Fruit fly (Drosophila melanogaster) whole organism, prepupa: ENCODE results near the gene CG15824.

Source experiments
- Blimp-1 ChIP-seq: fragments of 200-800 bp; sonication (Bioruptor generic); optimal IDR thresholded peaks from 3 replicates; lab custom pipeline; 2017; ENCODE audit warnings: missing biosample characterization, missing genetic modification characterization, mild to moderate bottlenecking, moderate library complexity, missing genetic modification reagents
- CG10669 ChIP-seq: fragments of 200-800 bp; sonication (Bioruptor generic); optimal IDR thresholded peaks from 3 replicates; lab custom pipeline; 2018; ENCODE audit warnings: missing biosample characterization, mild to moderate bottlenecking, missing genetic modification characterization, moderate library complexity
- CG11294 ChIP-seq: fragments of 200-800 bp; sonication (Bioruptor generic); IDR thresholded peaks from 2 replicates; pipeline ENCODE4 v1.3.6; 2022; ENCODE audit warnings: missing biosample characterization, missing genetic modification characterization
- CG11762 ChIP-seq: fragments of 200-800 bp; sonication (Bioruptor generic); optimal IDR thresholded peaks from 3 replicates; lab custom pipeline; 2016; ENCODE audit warnings: missing biosample characterization, missing genetic modification characterization; ENCODE audit not compliant: insufficient read depth
- CG15336 ChIP-seq: fragments of 200-800 bp; sonication (Bioruptor generic); IDR thresholded peaks from 2 replicates; pipeline ENCODE4 v1.3.6; 2022; ENCODE audit warnings: missing biosample characterization, missing genetic modification characterization
- CG1621 ChIP-seq: fragments of 200-800 bp; sonication (Bioruptor generic); optimal IDR thresholded peaks from 3 replicates; lab custom pipeline; 2018; ENCODE audit warnings: missing biosample characterization, mild to moderate bottlenecking, missing genetic modification characterization
- CG16779 ChIP-seq: fragments of 200-800 bp; sonication (Bioruptor generic); optimal IDR thresholded peaks from 3 replicates; lab custom pipeline; 2017; ENCODE audit warnings: missing biosample characterization, mild to moderate bottlenecking, missing genetic modification characterization
- CG31627 ChIP-seq: fragments of 200-800 bp; sonication (Bioruptor generic); optimal IDR thresholded peaks from 3 replicates; lab custom pipeline; 2016; ENCODE audit warnings: missing biosample characterization, missing genetic modification characterization
- CG32006 ChIP-seq: fragments of 200-800 bp; sonication (Bioruptor generic); optimal IDR thresholded peaks from 3 replicates; lab custom pipeline; 2017; ENCODE audit warnings: missing biosample characterization, mild to moderate bottlenecking, missing genetic modification characterization
- CG34406 ChIP-seq: fragments of 200-800 bp; sonication (Bioruptor generic); optimal IDR thresholded peaks from 3 replicates; lab custom pipeline; 2016; ENCODE audit warnings: missing biosample characterization, missing genetic modification characterization
- CG3919 ChIP-seq: fragments of 200-800 bp; sonication (Bioruptor generic); optimal IDR thresholded peaks from 3 replicates; lab custom pipeline; 2016; ENCODE audit warnings: missing biosample characterization, missing genetic modification characterization
- CG6163 ChIP-seq: fragments of 200-800 bp; sonication (Bioruptor generic); IDR thresholded peaks from 3 replicates; pipeline ENCODE4 v1.3.6; 2022; ENCODE audit warnings: missing biosample characterization, missing genetic modification characterization
- CG6276 ChIP-seq: fragments of 200-800 bp; sonication (Bioruptor generic); optimal IDR thresholded peaks from 2 replicates; lab custom pipeline; 2017; ENCODE audit warnings: missing biosample characterization, mild to moderate bottlenecking, missing genetic modification characterization
- CG6792 ChIP-seq: fragments of 200-800 bp; sonication (Bioruptor generic); optimal IDR thresholded peaks from 3 replicates; lab custom pipeline; 2016; ENCODE audit warnings: missing biosample characterization, missing genetic modification characterization
- CG6808 ChIP-seq: fragments of 200-800 bp; sonication (Bioruptor generic); optimal IDR thresholded peaks from 3 replicates; lab custom pipeline; 2017; ENCODE audit warnings: missing biosample characterization, missing genetic modification characterization, mild to moderate bottlenecking, moderate library complexity, missing genetic modification reagents
- CG6854 ChIP-seq: fragments of 200-800 bp; sonication (Bioruptor generic); optimal IDR thresholded peaks from 2 replicates; lab custom pipeline; 2017; ENCODE audit warnings: missing biosample characterization, mild to moderate bottlenecking, missing genetic modification characterization
- CG8319 ChIP-seq: fragments of 200-800 bp; sonication (Bioruptor generic); optimal IDR thresholded peaks from 3 replicates; lab custom pipeline; 2016; ENCODE audit warnings: missing biosample characterization, missing genetic modification characterization
- CG8632 ChIP-seq: fragments of 200-800 bp; sonication (Bioruptor generic); optimal IDR thresholded peaks from 3 replicates; lab custom pipeline; 2016; ENCODE audit warnings: missing biosample characterization, missing genetic modification characterization
- Eip78C ChIP-seq: fragments of 200-800 bp; sonication (Bioruptor generic); peaks from one replicate; lab custom pipeline; 2016; ENCODE audit warnings: missing biosample characterization, missing genetic modification characterization
- Eip93F ChIP-seq: fragments of 200-800 bp; sonication (Bioruptor generic); optimal IDR thresholded peaks from 2 replicates; lab custom pipeline; 2016; ENCODE audit warnings: missing biosample characterization, mild to moderate bottlenecking, missing genetic modification characterization
- Ets96B ChIP-seq: fragments of 200-800 bp; optimal IDR thresholded peaks from 2 replicates; lab custom pipeline; 2019; ENCODE audit warnings: missing biosample characterization, mild to moderate bottlenecking, missing genetic modification characterization, moderate library complexity
- Gug ChIP-seq: fragments of 200-800 bp; sonication (Bioruptor generic); IDR thresholded peaks from 2 replicates; pipeline ENCODE4 v1.3.6; 2022; ENCODE audit warnings: missing biosample characterization, missing genetic modification characterization
- Hr39 ChIP-seq: fragments of 200-800 bp; sonication (Bioruptor generic); optimal IDR thresholded peaks from 2 replicates; lab custom pipeline; 2016; ENCODE audit warnings: missing biosample characterization, missing genetic modification characterization
- Hr4 ChIP-seq: fragments of 200-800 bp; sonication (Bioruptor generic); optimal IDR thresholded peaks from 3 replicates; lab custom pipeline; 2016; ENCODE audit warnings: missing biosample characterization, missing genetic modification characterization
- Lpt ChIP-seq: fragments of 200-800 bp; sonication (Bioruptor generic); optimal IDR thresholded peaks from 3 replicates; lab custom pipeline; 2016; ENCODE audit warnings: missing biosample characterization, missing genetic modification characterization
- Met ChIP-seq: fragments of 200-800 bp; sonication (Bioruptor generic); optimal IDR thresholded peaks from 3 replicates; lab custom pipeline; 2016; ENCODE audit warnings: missing biosample characterization, missing genetic modification characterization
- Smox ChIP-seq: fragments of 200-800 bp; sonication (Bioruptor generic); optimal IDR thresholded peaks from 3 replicates; lab custom pipeline; 2016; ENCODE audit warnings: missing biosample characterization, missing genetic modification characterization
- Sox102F ChIP-seq: fragments of 200-800 bp; sonication (Bioruptor generic); optimal IDR thresholded peaks from 2 replicates; lab custom pipeline; 2016; ENCODE audit warnings: missing biosample characterization, mild to moderate bottlenecking, missing genetic modification characterization
- Sox15 ChIP-seq: fragments of 200-800 bp; sonication (Bioruptor generic); optimal IDR thresholded peaks from 3 replicates; lab custom pipeline; 2016; ENCODE audit warnings: missing biosample characterization, missing genetic modification characterization
- achi ChIP-seq: fragments of 200-800 bp; sonication (Bioruptor generic); optimal IDR thresholded peaks from 3 replicates; lab custom pipeline; 2016; ENCODE audit warnings: missing biosample characterization, missing genetic modification characterization
- cyc ChIP-seq: fragments of 200-800 bp; sonication (Bioruptor generic); optimal IDR thresholded peaks from 3 replicates; lab custom pipeline; 2016; ENCODE audit warnings: missing biosample characterization, missing genetic modification characterization
- dac ChIP-seq: fragments of 200-800 bp; sonication (Bioruptor generic); optimal IDR thresholded peaks from 2 replicates; lab custom pipeline; 2017; ENCODE audit warnings: missing biosample characterization, mild to moderate bottlenecking, missing genetic modification characterization
- dsx ChIP-seq: fragments of 200-800 bp; optimal IDR thresholded peaks from 3 replicates; lab custom pipeline; 2019; ENCODE audit warnings: missing biosample characterization, mild to moderate bottlenecking, missing genetic modification characterization, moderate library complexity; ENCODE audit not compliant: poor library complexity, severe bottlenecking
- esn ChIP-seq: fragments of 200-800 bp; sonication (Bioruptor generic); optimal IDR thresholded peaks from 2 replicates; lab custom pipeline; 2016; ENCODE audit warnings: missing biosample characterization, mild to moderate bottlenecking, missing genetic modification characterization, moderate library complexity
- fd59A ChIP-seq: fragments of 200-800 bp; sonication (Bioruptor generic); optimal IDR thresholded peaks from 2 replicates; lab custom pipeline; 2017; ENCODE audit warnings: missing biosample characterization, mild to moderate bottlenecking, missing genetic modification characterization, missing genetic modification reagents
- fd85E ChIP-seq: fragments of 200-800 bp; sonication (Bioruptor generic); optimal IDR thresholded peaks from 3 replicates; lab custom pipeline; 2016; ENCODE audit warnings: missing biosample characterization, missing genetic modification characterization
- lz ChIP-seq: fragments of 200-800 bp; sonication (Bioruptor generic); optimal IDR thresholded peaks from 3 replicates; lab custom pipeline; 2016; ENCODE audit warnings: missing biosample characterization, missing genetic modification characterization
- pdm3 ChIP-seq: fragments of 200-800 bp; sonication (Bioruptor generic); optimal IDR thresholded peaks from 3 replicates; lab custom pipeline; 2016; ENCODE audit warnings: missing biosample characterization, missing genetic modification characterization
- spab ChIP-seq: fragments of 200-800 bp; sonication (Bioruptor generic); optimal IDR thresholded peaks from 2 replicates; lab custom pipeline; 2017; ENCODE audit warnings: missing biosample characterization, mild to moderate bottlenecking, missing genetic modification characterization, missing genetic modification reagents
- svp ChIP-seq: fragments of 200-800 bp; sonication (Bioruptor generic); peaks from one replicate; lab custom pipeline; 2016; ENCODE audit warnings: missing biosample characterization, missing genetic modification characterization
- topi ChIP-seq: fragments of 200-800 bp; sonication (Bioruptor generic); optimal IDR thresholded peaks from 3 replicates; lab custom pipeline; 2016; ENCODE audit warnings: missing biosample characterization, missing genetic modification characterization
- vri ChIP-seq: fragments of 200-800 bp; sonication (Bioruptor generic); optimal IDR thresholded peaks from 3 replicates; lab custom pipeline; 2016; ENCODE audit warnings: missing biosample characterization, mild to moderate bottlenecking, missing genetic modification characterization

Gene CG15824

dm6 chr2L:903748-904147, 18.8 kb upstream of the CG15824 start:
- TF ChIP-seq fd85E (GFP tag; lab: Kevin White, UChicago) (no peak), Blimp-1 (GFP tag; lab: Kevin White, UChicago) (no peak), CG10669 (GFP tag; lab: Kevin White, UChicago) (no peak), Eip93F (GFP tag; lab: Kevin White, UChicago) (no peak), CG11294 (GFP tag; lab: Robert Waterston, UW) (no peak)

dm6 chr2L:901363-901762, 16.4 kb upstream of the CG15824 start:
- peak; percentile 94 for TF ChIP-seq svp (GFP tag; lab: Kevin White, UChicago)
- TF ChIP-seq Met (GFP tag; lab: Kevin White, UChicago): peak; percentile 6
- TF ChIP-seq Eip78C (GFP tag; lab: Kevin White, UChicago): peak; percentile 22
- peak; percentile 15 for TF ChIP-seq lz (GFP tag; lab: Kevin White, UChicago)
- peak; percentile 8; the same call in 1 of the 3 replicates for TF ChIP-seq CG6163 (GFP tag; lab: Robert Waterston, UW)
- peak; percentile 3 for TF ChIP-seq cyc
- peak; percentile 9 for TF ChIP-seq topi
- TF ChIP-seq esn (GFP tag; lab: Kevin White, UChicago): peak; percentile 36
- TF ChIP-seq CG31627 (GFP tag; lab: Kevin White, UChicago): peak; percentile 20

dm6 chr2L:898316-898715, 13.4 kb upstream of the CG15824 start, which contains the start of gene Lsp1beta:
Lsp1beta (plus strand) TSS chr2L:898500.
- TF ChIP-seq CG6276 (GFP tag; lab: Kevin White, UChicago) (no peak), CG10669 (GFP tag; lab: Kevin White, UChicago) (no peak), vri (GFP tag; lab: Kevin White, UChicago) (peak; percentile 16), Hr4 (GFP tag; lab: Kevin White, UChicago) (no peak), cyc (no peak), svp (GFP tag; lab: Kevin White, UChicago) (peak; percentile 97)

dm6 chr2L:897124-897523, 12.2 kb upstream of the CG15824 start:
- no peak for TF ChIP-seq CG8319 (GFP tag; lab: Kevin White, UChicago)
- peak; percentile 24 for TF ChIP-seq svp (GFP tag; lab: Kevin White, UChicago)

dm6 chr2L:895448-895847, 10.5 kb upstream of the CG15824 start:
- TF ChIP-seq Hr39 (GFP tag; lab: Kevin White, UChicago) (peak; percentile 21), CG34406 (no peak), CG1621 (tag; lab: Kevin White, UChicago) (no peak), CG8319 (GFP tag; lab: Kevin White, UChicago) (no peak), lz (GFP tag; lab: Kevin White, UChicago) (peak; percentile 4), Hr4 (GFP tag; lab: Kevin White, UChicago) (no peak), Ets96B (no peak), Gug (GFP tag; lab: Robert Waterston, UW) (no peak), CG6276 (GFP tag; lab: Kevin White, UChicago) (no peak), Eip78C (GFP tag; lab: Kevin White, UChicago) (no peak), CG11294 (GFP tag; lab: Robert Waterston, UW) (no peak), CG15336 (no peak), CG6808 (GFP tag; lab: Kevin White, UChicago) (no peak), Sox102F (GFP tag; lab: Kevin White, UChicago) (peak; percentile 12), Smox (GFP tag; lab: Kevin White, UChicago) (no peak), CG10669 (GFP tag; lab: Kevin White, UChicago) (no peak), esn (GFP tag; lab: Kevin White, UChicago) (peak; percentile 56), fd85E (GFP tag; lab: Kevin White, UChicago) (no peak), topi (no peak), spab (no peak), CG8632 (GFP tag; lab: Kevin White, UChicago) (no peak), dsx (GFP tag; lab: Kevin White, UChicago) (no peak), dac (GFP tag; lab: Kevin White, UChicago) (no peak), CG11762 (GFP tag; lab: Kevin White, UChicago) (no peak), Sox15 (GFP tag; lab: Kevin White, UChicago) (no peak), CG6854 (GFP tag; lab: Kevin White, UChicago) (no peak), CG32006 (no peak), CG3919 (GFP tag; lab: Kevin White, UChicago) (no peak), CG16779 (no peak), pdm3 (GFP tag; lab: Kevin White, UChicago) (peak; percentile 34), Lpt (no peak), CG6792 (GFP tag; lab: Kevin White, UChicago) (no peak), fd59A (GFP tag; lab: Kevin White, UChicago) (no peak), CG31627 (GFP tag; lab: Kevin White, UChicago) (peak; percentile 22), achi (GFP tag; lab: Kevin White, UChicago) (no peak), Blimp-1 (GFP tag; lab: Kevin White, UChicago) (no peak)
